ENCODE assay signal across 3 fruit fly cellular contexts in the genomic region with DNA sequence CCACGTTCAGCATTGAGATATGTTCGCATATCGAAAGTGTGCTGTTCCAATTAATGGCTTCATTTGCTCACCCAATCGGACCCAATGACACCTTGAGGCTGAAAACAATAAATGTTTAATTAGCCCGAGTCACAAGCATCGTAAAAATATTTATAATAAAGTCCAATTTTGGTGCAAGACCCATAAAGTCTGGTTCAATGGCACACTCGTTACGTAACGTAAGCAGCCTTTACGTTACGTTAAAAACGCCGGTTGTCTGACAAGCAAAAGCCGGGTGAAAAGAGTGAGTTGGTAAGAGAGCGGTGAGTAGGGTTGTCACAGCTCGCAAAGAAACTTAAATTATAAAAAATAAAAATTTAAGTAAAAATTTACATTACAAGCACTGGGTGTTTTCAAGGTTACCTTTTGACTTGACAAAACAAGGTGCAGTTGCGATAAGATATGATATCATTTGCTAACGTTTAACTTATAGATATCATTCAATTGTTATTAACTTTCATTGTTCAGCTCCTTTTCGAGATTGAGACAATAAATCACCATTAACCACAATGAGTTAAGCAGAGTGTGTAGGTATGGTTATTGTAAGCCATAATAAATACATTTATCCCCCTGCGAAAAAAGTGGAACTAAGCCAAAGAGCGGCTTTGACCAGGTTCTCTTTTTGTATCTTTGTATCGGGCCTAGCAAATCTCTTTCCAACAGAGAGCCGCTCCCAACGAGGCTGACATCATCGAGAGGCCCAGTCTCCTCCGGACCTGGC.
A peak's percentile ranks its signal among the peaks of the same experiment; 100 is the strongest.
TF ChIP-seq lines count a peak whose summit lies in the region.

No protein-coding gene starts in this region.

TF ChIP-seq in whole organism, embryonic, 481 proteins besides CTCF, POLR2A, EP300 and RAD21 (continued from another document and continues in another):
- TF ChIP-seq tna (GFP tag; IDR thresholded peaks at IDR 0.05; lab: Robert Waterston, UW; ENCODE audit: partially characterized antibody) (no peak), seq (GFP tag; IDR thresholded peaks at IDR 0.05; lab: Robert Waterston, UW) (0 out of 2 replicates have a peak, but pooled peaks have one; percentile 20), CG11695 (GFP tag; IDR thresholded peaks at IDR 0.05; lab: Robert Waterston, UW) (0 out of 3 replicates have a peak, but pooled peaks have one; percentile 37), sd (tag; optimal IDR thresholded peaks at IDR 0.05; lab: Kevin White, UChicago) (no peak), E2f2 (GFP tag; IDR thresholded peaks at IDR 0.05; lab: Robert Waterston, UW) (no peak), Lim3 (GFP tag; IDR thresholded peaks at IDR 0.05; lab: Robert Waterston, UW) (no peak), h (optimal IDR thresholded peaks at IDR 0.05; lab: Kevin White, UChicago) (no peak), CG11398 (GFP tag; optimal IDR thresholded peaks at IDR 0.05; lab: Kevin White, UChicago) (no peak), CG17612 (GFP tag; IDR thresholded peaks at IDR 0.05; lab: Robert Waterston, UW) (no peak), stwl (tag; optimal IDR thresholded peaks at IDR 0.05; lab: Kevin White, UChicago) (no peak), Deaf1 (tag; optimal IDR thresholded peaks at IDR 0.05; lab: Kevin White, UChicago) (no peak), schlank (tag; optimal IDR thresholded peaks at IDR 0.05; lab: Kevin White, UChicago) (no peak), cwo (GFP tag; optimal IDR thresholded peaks at IDR 0.05; lab: Kevin White, UChicago) (peak; percentile 33), ac (GFP tag; optimal IDR thresholded peaks at IDR 0.05; lab: Kevin White, UChicago) (no peak), CG18476 (GFP tag; optimal IDR thresholded peaks at IDR 0.05; lab: Kevin White, UChicago) (no peak), HLH3B (GFP tag; IDR thresholded peaks at IDR 0.05; lab: Robert Waterston, UW) (peak; percentile 50), Mes4 (GFP tag; optimal IDR thresholded peaks at IDR 0.05; lab: Kevin White, UChicago) (no peak), E2f1 (GFP tag; IDR thresholded peaks at IDR 0.05; lab: Robert Waterston, UW) (no peak), hth (optimal IDR thresholded peaks at IDR 0.05; lab: Kevin White, UChicago) (no peak), jigr1 (GFP tag; IDR thresholded peaks at IDR 0.05; lab: Robert Waterston, UW) (0 out of 3 replicates have a peak, but pooled peaks have one; percentile 9), ham (GFP tag; IDR thresholded peaks at IDR 0.05; lab: Robert Waterston, UW) (no peak), repo (GFP tag; optimal IDR thresholded peaks at IDR 0.05; lab: Kevin White, UChicago) (no peak), CG8765 (GFP tag; IDR thresholded peaks at IDR 0.05; lab: Robert Waterston, UW) (no peak), Ets97D (GFP tag; optimal IDR thresholded peaks at IDR 0.05; lab: Kevin White, UChicago) (no peak), CHES-1-like (GFP tag; optimal IDR thresholded peaks at IDR 0.05; lab: Kevin White, UChicago) (no peak), phol (tag; optimal IDR thresholded peaks at IDR 0.05; lab: Kevin White, UChicago) (peak; percentile 62), usp (GFP tag; optimal IDR thresholded peaks at IDR 0.05; lab: Kevin White, UChicago) (no peak), gsb-n (tag; optimal IDR thresholded peaks at IDR 0.05; lab: Kevin White, UChicago) (no peak), Nf-YC (tag; optimal IDR thresholded peaks at IDR 0.05; lab: Kevin White, UChicago) (peak; percentile 48), Jarid2 (GFP tag; optimal IDR thresholded peaks at IDR 0.05; lab: Kevin White, UChicago) (no peak), BEAF-32 (GFP tag; optimal IDR thresholded peaks at IDR 0.05; lab: Kevin White, UChicago) (no peak), CG3281 (GFP tag; optimal IDR thresholded peaks at IDR 0.05; lab: Kevin White, UChicago) (peak; percentile 74), Dip3 (GFP tag; optimal IDR thresholded peaks at IDR 0.05; lab: Kevin White, UChicago) (peak; percentile 11), CG6254 (GFP tag; optimal IDR thresholded peaks at IDR 0.05; lab: Kevin White, UChicago) (peak; percentile 27), az2 (GFP tag; optimal IDR thresholded peaks at IDR 0.05; lab: Kevin White, UChicago) (peak; percentile 36), CG2116 (GFP tag; optimal IDR thresholded peaks at IDR 0.05; lab: Kevin White, UChicago) (no peak), zfh2 (GFP tag; optimal IDR thresholded peaks at IDR 0.05; lab: Kevin White, UChicago) (peak; percentile 33), yki (optimal IDR thresholded peaks at IDR 0.05; lab: Kevin White, UChicago) (no peak), NFAT (GFP tag; IDR thresholded peaks at IDR 0.05; lab: Robert Waterston, UW) (0 out of 2 replicates have a peak, but pooled peaks have one; percentile 4), CG13287 (GFP tag; IDR thresholded peaks at IDR 0.05; lab: Robert Waterston, UW; ENCODE audit: partially characterized antibody) (no peak), sisA (GFP tag; IDR thresholded peaks at IDR 0.05; lab: Robert Waterston, UW) (no peak)

TF ChIP-seq in whole organism, prepupa, 60 proteins besides CTCF, POLR2A, EP300 and RAD21 (continued from another document):
- peak; percentile 80 for TF ChIP-seq Met (GFP tag; optimal IDR thresholded peaks at IDR 0.05; lab: Kevin White, UChicago)
- TF ChIP-seq CG11762 (GFP tag; optimal IDR thresholded peaks at IDR 0.05; lab: Kevin White, UChicago; ENCODE audit: insufficient read depth), result peak; percentile 67
- peak; percentile 69 for TF ChIP-seq CG9139 (GFP tag; optimal IDR thresholded peaks at IDR 0.05; lab: Kevin White, UChicago)
- peak; percentile 79 for TF ChIP-seq CG10631 (GFP tag; optimal IDR thresholded peaks at IDR 0.05; lab: Kevin White, UChicago)
- peak; percentile 77 for TF ChIP-seq CG8119 (GFP tag; IDR thresholded peaks at IDR 0.05; lab: Robert Waterston, UW)
- TF ChIP-seq acj6 (GFP tag; optimal IDR thresholded peaks at IDR 0.05; lab: Kevin White, UChicago), result peak; percentile 79
- TF ChIP-seq pdm3 (GFP tag; optimal IDR thresholded peaks at IDR 0.05; lab: Kevin White, UChicago), result peak; percentile 64
- no peak for TF ChIP-seq CG8319 (GFP tag; optimal IDR thresholded peaks at IDR 0.05; lab: Kevin White, UChicago)
- peak; percentile 70 for TF ChIP-seq dac (GFP tag; optimal IDR thresholded peaks at IDR 0.05; lab: Kevin White, UChicago)
- TF ChIP-seq spab (GFP tag; optimal IDR thresholded peaks at IDR 0.05; lab: Kevin White, UChicago), result peak; percentile 71
- no peak for TF ChIP-seq fkh (GFP tag; optimal IDR thresholded peaks at IDR 0.05; lab: Kevin White, UChicago)
- TF ChIP-seq Hr4 (GFP tag; optimal IDR thresholded peaks at IDR 0.05; lab: Kevin White, UChicago), result peak; percentile 82
- TF ChIP-seq Lpt (GFP tag; optimal IDR thresholded peaks at IDR 0.05; lab: Kevin White, UChicago), result peak; percentile 53
- TF ChIP-seq CG3032 (tag; optimal IDR thresholded peaks at IDR 0.05; lab: Kevin White, UChicago), result peak; percentile 82
- peak; percentile 79 for TF ChIP-seq Sox14 (GFP tag; optimal IDR thresholded peaks at IDR 0.05; lab: Kevin White, UChicago)
- peak; percentile 66 for TF ChIP-seq CG34406 (GFP tag; optimal IDR thresholded peaks at IDR 0.05; lab: Kevin White, UChicago)
- peak; percentile 57 for TF ChIP-seq CG8632 (GFP tag; optimal IDR thresholded peaks at IDR 0.05; lab: Kevin White, UChicago)
- TF ChIP-seq CG31627 (GFP tag; optimal IDR thresholded peaks at IDR 0.05; lab: Kevin White, UChicago), result peak; percentile 62
- TF ChIP-seq CG11902 (GFP tag; optimal IDR thresholded peaks at IDR 0.05; lab: Kevin White, UChicago), result peak; percentile 21
- TF ChIP-seq ss (GFP tag; optimal IDR thresholded peaks at IDR 0.05; lab: Kevin White, UChicago), result peak; percentile 30 to 79
- TF ChIP-seq Eip78C (GFP tag; lab: Kevin White, UChicago), result peak; percentile 89
- TF ChIP-seq CG6792 (GFP tag; optimal IDR thresholded peaks at IDR 0.05; lab: Kevin White, UChicago), result peak; percentile 62
- TF ChIP-seq CG1621 (tag; optimal IDR thresholded peaks at IDR 0.05; lab: Kevin White, UChicago), result no peak
- peak; percentile 74 for TF ChIP-seq CG10669 (GFP tag; optimal IDR thresholded peaks at IDR 0.05; lab: Kevin White, UChicago)
- peak; percentile 80 for TF ChIP-seq achi (GFP tag; optimal IDR thresholded peaks at IDR 0.05; lab: Kevin White, UChicago)
- TF ChIP-seq vri (GFP tag; optimal IDR thresholded peaks at IDR 0.05; lab: Kevin White, UChicago), result peak; percentile 67
- peak; percentile 3 for TF ChIP-seq CG7368 (GFP tag; optimal IDR thresholded peaks at IDR 0.05; lab: Kevin White, UChicago)
- TF ChIP-seq CG16779 (tag; optimal IDR thresholded peaks at IDR 0.05; lab: Kevin White, UChicago), result peak; percentile 61
- peak; percentile 80 for TF ChIP-seq Sox102F (GFP tag; optimal IDR thresholded peaks at IDR 0.05; lab: Kevin White, UChicago)
- TF ChIP-seq CG4318 (GFP tag; optimal IDR thresholded peaks at IDR 0.05; lab: Kevin White, UChicago), result peak; percentile 67
- peak; percentile 75 for TF ChIP-seq lz (GFP tag; optimal IDR thresholded peaks at IDR 0.05; lab: Kevin White, UChicago)
- TF ChIP-seq eg (GFP tag; IDR thresholded peaks at IDR 0.05; lab: Robert Waterston, UW), result peak; percentile 80
- peak in 1 of 2 experiments; percentile 47 for TF ChIP-seq salr (GFP tag; optimal IDR thresholded peaks at IDR 0.05; lab: Kevin White, UChicago)
- peak; percentile 77 for TF ChIP-seq net (GFP tag; optimal IDR thresholded peaks at IDR 0.05; lab: Kevin White, UChicago)
- peak; percentile 77 for TF ChIP-seq CG15336 (GFP tag; IDR thresholded peaks at IDR 0.05; lab: Robert Waterston, UW)
- TF ChIP-seq fd59A (GFP tag; optimal IDR thresholded peaks at IDR 0.05; lab: Kevin White, UChicago), result peak; percentile 63
- peak; percentile 49 for TF ChIP-seq Ets21C (GFP tag; optimal IDR thresholded peaks at IDR 0.05; lab: Kevin White, UChicago)
- TF ChIP-seq Ets96B (tag; optimal IDR thresholded peaks at IDR 0.05; lab: Kevin White, UChicago), result peak; percentile 76
- TF ChIP-seq fd85E (GFP tag; optimal IDR thresholded peaks at IDR 0.05; lab: Kevin White, UChicago), result no peak
- peak; percentile 78 for TF ChIP-seq dsx (GFP tag; optimal IDR thresholded peaks at IDR 0.05; lab: Kevin White, UChicago; ENCODE audit: poor library complexity, severe bottlenecking)

TF ChIP-seq in whole organism, wandering third instar larva, 38 proteins besides CTCF, POLR2A, EP300 and RAD21 (continued from another document):
- TF ChIP-seq Jra (GFP tag; optimal IDR thresholded peaks at IDR 0.05; lab: Kevin White, UChicago) (no peak), lola (GFP tag; optimal IDR thresholded peaks at IDR 0.05; lab: Kevin White, UChicago) (no peak), OdsH (GFP tag; optimal IDR thresholded peaks at IDR 0.05; lab: Kevin White, UChicago) (peak; percentile 68), Hnf4 (GFP tag; optimal IDR thresholded peaks at IDR 0.05; lab: Kevin White, UChicago) (peak; percentile 15), h (GFP tag; optimal IDR thresholded peaks at IDR 0.05; lab: Kevin White, UChicago) (peak; percentile 69), br (GFP tag; optimal IDR thresholded peaks at IDR 0.05; lab: Kevin White, UChicago) (peak; percentile 73), dmrt93B (GFP tag; optimal IDR thresholded peaks at IDR 0.05; lab: Kevin White, UChicago) (peak; percentile 45), GATAd (GFP tag; optimal IDR thresholded peaks at IDR 0.05; lab: Kevin White, UChicago) (no peak), dsf (GFP tag; optimal IDR thresholded peaks at IDR 0.05; lab: Kevin White, UChicago; ENCODE audit: borderline replicate concordance) (no peak), sage (GFP tag; optimal IDR thresholded peaks at IDR 0.05; lab: Kevin White, UChicago) (peak; percentile 61), jim (GFP tag; optimal IDR thresholded peaks at IDR 0.05; lab: Kevin White, UChicago) (no peak), dl (GFP tag; optimal IDR thresholded peaks at IDR 0.05; lab: Kevin White, UChicago; ENCODE audit: insufficient read depth in 1 of 2, partially characterized antibody in 2 of 2) (peak; percentile 45 to 77), Hr78 (GFP tag; optimal IDR thresholded peaks at IDR 0.05; lab: Kevin White, UChicago) (no peak), pan (optimal IDR thresholded peaks at IDR 0.05; lab: Kevin White, UChicago) (no peak), Mio (GFP tag; optimal IDR thresholded peaks at IDR 0.05; lab: Kevin White, UChicago) (no peak)
